Worm (Caenorhabditis elegans): ENCODE data around the gene igcm-2.

DNA sequence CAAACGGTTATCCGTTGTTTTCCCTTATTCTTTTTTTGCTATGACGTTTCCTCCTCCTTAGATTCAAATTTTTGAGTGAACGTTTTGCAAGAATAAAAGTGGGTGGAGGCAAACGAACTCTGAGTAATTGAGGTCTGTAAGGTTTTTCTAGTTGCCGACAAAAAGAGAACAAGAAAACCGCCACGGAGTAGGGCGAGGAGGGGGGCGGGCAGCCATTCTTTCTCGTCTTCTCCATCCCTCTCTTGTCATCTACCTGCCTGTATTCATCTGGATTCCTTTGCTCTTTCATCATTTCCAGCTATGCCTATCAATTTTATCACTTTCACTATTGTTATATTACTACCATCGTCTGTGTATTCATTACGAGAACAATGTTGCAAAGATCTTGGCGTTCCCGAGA, 6.2 kb downstream of the igcm-2 start, which contains the start of gene igdb-3:
- TF ChIP-seq pqm-1 (tag; optimal IDR thresholded peaks at IDR 0.05) (no peak), mdt-29 (GFP tag; IDR thresholded peaks at IDR 0.05) (no peak), nhr-25 (tag; optimal IDR thresholded peaks at IDR 0.05; ENCODE audit: borderline replicate concordance, insufficient read depth) (no peak), nhr-77 (tag; optimal IDR thresholded peaks at IDR 0.05) (no peak)
